Worm (Caenorhabditis elegans) whole organism, L1 larva: ENCODE data around the gene nspg-7.2.

ENCODE experiments used
- C04F5.9 ChIP-seq: sonication (generic microtip); optimal IDR thresholded peaks from 2 replicates; lab custom pipeline; 2016; ENCODE audit warnings: missing genetic modification characterization, missing compliant biosample characterization
- aha-1 ChIP-seq: fragments of 150-350 bp; optimal IDR thresholded peaks from 2 replicates; lab custom pipeline; 2014; ENCODE audit warnings: missing biosample characterization, missing genetic modification characterization
- blmp-1 ChIP-seq: fragments of 150-350 bp; optimal IDR thresholded peaks from 2 replicates; lab custom pipeline; 2014; ENCODE audit warnings: missing biosample characterization, missing genetic modification characterization
- ceh-82 ChIP-seq, 3 experiments: fragments of 150-350 bp in 1 of 3; sonication (generic microtip) in 2 of 3; optimal IDR thresholded peaks; 2 replicates each; lab custom pipeline; 2014 to 2017; ENCODE audit warnings: missing biosample characterization in 3 of 3, missing genetic modification characterization in 3 of 3
- dpl-1 ChIP-seq, 3 experiments: fragments of 150-350 bp in 2 of 3; sonication (generic microtip) in 1 of 3; optimal IDR thresholded peaks; 2 replicates each; lab custom pipeline; 2014 to 2017; ENCODE audit warnings: missing biosample characterization in 3 of 3, missing genetic modification characterization in 3 of 3, missing genetic modification reagents in 3 of 3
- dsc-1 ChIP-seq: sonication (generic microtip); optimal IDR thresholded peaks from 2 replicates; lab custom pipeline; 2016; ENCODE audit warnings: mild to moderate bottlenecking, missing genetic modification characterization, missing compliant biosample characterization
- efl-1 ChIP-seq, 4 experiments: fragments of 150-350 bp; optimal IDR thresholded peaks in 3 of 4; peaks in 1 of 4; 1 replicate in 1 of 4; 2 replicates in 3 of 4; lab custom pipeline; 2014; ENCODE audit warnings: missing biosample characterization in 2 of 4, missing genetic modification characterization in 2 of 4, missing genetic modification reagents in 2 of 4
- egl-27 ChIP-seq, 2 experiments: fragments of 150-350 bp in 1 of 2; sonication (generic microtip); optimal IDR thresholded peaks; 3 replicates each; lab custom pipeline; 2017 to 2018; ENCODE audit warnings: missing biosample characterization in 2 of 2, missing genetic modification characterization in 2 of 2, missing genetic modification reagents in 2 of 2
- elt-3 ChIP-seq, 6 experiments: fragments of 150-350 bp in 1 of 6; sonication (generic microtip); optimal IDR thresholded peaks; 2 replicates each; lab custom pipeline; 2017 to 2018; ENCODE audit warnings: missing biosample characterization in 6 of 6, missing genetic modification characterization in 6 of 6, inconsistent platforms in 1 of 6
- fkh-10 ChIP-seq: sonication (generic microtip); optimal IDR thresholded peaks from 2 replicates; lab custom pipeline; 2017; ENCODE audit warnings: missing biosample characterization, missing genetic modification reagents, missing genetic modification characterization
- fkh-4 ChIP-seq: sonication (generic microtip); optimal IDR thresholded peaks from 2 replicates; lab custom pipeline; 2016; ENCODE audit warnings: missing compliant biosample characterization, missing genetic modification characterization, borderline replicate concordance
- fkh-8 ChIP-seq: sonication (generic microtip); optimal IDR thresholded peaks from 2 replicates; lab custom pipeline; 2016; ENCODE audit warnings: mild to moderate bottlenecking, missing genetic modification characterization, missing compliant biosample characterization
- grh-1 ChIP-seq: fragments of 200-800 bp; sonication (Bioruptor generic); IDR thresholded peaks from 2 replicates; pipeline ENCODE4 v1.3.6; 2022; ENCODE audit warnings: missing genetic modification reagents, missing genetic modification characterization, missing compliant biosample characterization
- isw-1 ChIP-seq: fragments of 200-800 bp; sonication (Bioruptor generic); IDR thresholded peaks from 2 replicates; pipeline ENCODE4 v1.3.6; 2022; ENCODE audit warnings: missing genetic modification characterization, missing compliant biosample characterization
- lin-13 ChIP-seq: fragments of 150-350 bp; optimal IDR thresholded peaks from 2 replicates; lab custom pipeline; 2014; ENCODE audit warnings: missing biosample characterization, missing genetic modification reagents, missing genetic modification characterization
- lin-14 ChIP-seq: fragments of 200-800 bp; sonication (Bioruptor generic); optimal IDR thresholded peaks from 2 replicates; lab custom pipeline; 2018; ENCODE audit warnings: mild to moderate bottlenecking, missing genetic modification characterization, moderate library complexity, missing compliant biosample characterization
- lin-35 ChIP-seq, 2 experiments: fragments of 150-350 bp; optimal IDR thresholded peaks; 2 replicates each; lab custom pipeline; 2014; ENCODE audit warnings: missing biosample characterization in 2 of 2, missing genetic modification characterization in 2 of 2, missing genetic modification reagents in 2 of 2
- lsy-2 ChIP-seq, 2 experiments: fragments of 150-350 bp; optimal IDR thresholded peaks; 2 replicates each; lab custom pipeline; 2014; ENCODE audit warnings: missing biosample characterization in 2 of 2, missing genetic modification characterization in 2 of 2
- mep-1 ChIP-seq: fragments of 150-350 bp; optimal IDR thresholded peaks from 2 replicates; lab custom pipeline; 2014; ENCODE audit warnings: missing biosample characterization, missing genetic modification characterization
- nhr-19 ChIP-seq: fragments of 200-800 bp; sonication (Bioruptor generic); conservative IDR thresholded peaks from 2 replicates; pipeline ENCODE4 v1.3.6; 2022; ENCODE audit warnings: missing genetic modification characterization, missing compliant biosample characterization
- nhr-237 ChIP-seq: fragments of 150-350 bp; optimal IDR thresholded peaks from 2 replicates; lab custom pipeline; 2014; ENCODE audit warnings: missing biosample characterization, missing genetic modification characterization
- nhr-47 ChIP-seq: sonication (generic microtip); optimal IDR thresholded peaks from 2 replicates; lab custom pipeline; 2016; ENCODE audit warnings: mild to moderate bottlenecking, missing genetic modification characterization, moderate library complexity, missing compliant biosample characterization
- nhr-71 ChIP-seq: sonication (generic microtip); optimal IDR thresholded peaks from 2 replicates; lab custom pipeline; 2016; ENCODE audit warnings: mild to moderate bottlenecking, missing genetic modification characterization, moderate library complexity, missing compliant biosample characterization
- nhr-84 ChIP-seq: sonication (generic microtip); optimal IDR thresholded peaks from 2 replicates; lab custom pipeline; 2017; ENCODE audit warnings: missing biosample characterization, missing genetic modification characterization
- pag-3 ChIP-seq: sonication (generic microtip); optimal IDR thresholded peaks from 2 replicates; lab custom pipeline; 2017; ENCODE audit warnings: missing genetic modification characterization, mild to moderate bottlenecking, missing compliant biosample characterization, antibody characterized with exemption, borderline replicate concordance; ENCODE audit not compliant: insufficient read depth
- snu-23 ChIP-seq: sonication (generic microtip); optimal IDR thresholded peaks from 2 replicates; lab custom pipeline; 2016; ENCODE audit warnings: missing genetic modification characterization, missing compliant biosample characterization
- sox-4 ChIP-seq: sonication (generic microtip); optimal IDR thresholded peaks from 2 replicates; lab custom pipeline; 2016; ENCODE audit warnings: missing genetic modification characterization, missing compliant biosample characterization
- swsn-7 ChIP-seq: sonication (generic microtip); optimal IDR thresholded peaks from 2 replicates; lab custom pipeline; 2016; ENCODE audit warnings: missing genetic modification characterization, missing compliant biosample characterization
- tbx-2 ChIP-seq: sonication (generic microtip); optimal IDR thresholded peaks from 2 replicates; lab custom pipeline; 2016; ENCODE audit warnings: missing genetic modification characterization, missing compliant biosample characterization
- unc-130 ChIP-seq: fragments of 150-350 bp; optimal IDR thresholded peaks from 2 replicates; lab custom pipeline; 2017; ENCODE audit warnings: missing biosample characterization, missing genetic modification characterization, inconsistent platforms
- unc-86 ChIP-seq: sonication (generic microtip); optimal IDR thresholded peaks from 2 replicates; lab custom pipeline; 2016; ENCODE audit warnings: missing genetic modification characterization, missing compliant biosample characterization
- unc-98 ChIP-seq: fragments of 200-800 bp; sonication (Bioruptor generic); IDR thresholded peaks from 2 replicates; pipeline ENCODE4 v1.3.6; 2022; ENCODE audit warnings: missing genetic modification characterization, missing compliant biosample characterization

nspg-7.2 gene

ce11 chrIII:3220287-3220686 is 37.9 kb downstream of the nspg-7.2 start:
- no peak for TF ChIP-seq C04F5.9
- peak; percentile 16 for TF ChIP-seq lin-13 (GFP tag; lab: Kevin White, UChicago)
- peak; percentile 83 for TF ChIP-seq unc-86 (tag; lab: Kevin White, UChicago)
- TF ChIP-seq efl-1 (optimal IDR thresholded peaks at IDR 0.05; lab: Kevin White, UChicago) = peak; percentile 37 to 44
- no peak for TF ChIP-seq efl-1 (GFP tag; optimal IDR thresholded peaks at IDR 0.05 in 1 of 2; lab: Kevin White, UChicago)
- TF ChIP-seq unc-130 (tag; lab: Kevin White, UChicago) = no peak
- TF ChIP-seq dpl-1 (GFP tag; optimal IDR thresholded peaks at IDR 0.05; lab: Kevin White, UChicago) = peak in 1 of 3 experiments; percentile 15
- no peak for TF ChIP-seq pag-3
- peak; percentile 68 for TF ChIP-seq fkh-8 (tag; lab: Kevin White, UChicago)
- TF ChIP-seq fkh-10 (GFP tag; lab: Kevin White, UChicago) = peak; percentile 5
- TF ChIP-seq nhr-237 (tag; lab: Kevin White, UChicago) = no peak
- TF ChIP-seq dsc-1 (tag; lab: Kevin White, UChicago) = peak; percentile 1
- TF ChIP-seq snu-23 (GFP tag; lab: Kevin White, UChicago) = peak; percentile 33
- no peak for TF ChIP-seq nhr-19 (GFP tag; lab: Robert Waterston, UW)
- TF ChIP-seq swsn-7 (tag; lab: Kevin White, UChicago) = peak; percentile 50
- no peak for TF ChIP-seq nhr-84 (tag; lab: Kevin White, UChicago)
- TF ChIP-seq nhr-71 (tag; lab: Kevin White, UChicago) = peak; percentile 59
- peak; percentile 29 to 51 for TF ChIP-seq lsy-2 (tag; optimal IDR thresholded peaks at IDR 0.05; lab: Kevin White, UChicago)
- TF ChIP-seq lin-35 (GFP tag; optimal IDR thresholded peaks at IDR 0.05; lab: Kevin White, UChicago) = no peak
- TF ChIP-seq unc-98 (GFP tag; lab: Robert Waterston, UW) = no peak
- no peak for TF ChIP-seq aha-1
- 0 out of 2 replicates have a peak, but pooled peaks have one; percentile 19 for TF ChIP-seq isw-1 (GFP tag; lab: Robert Waterston, UW)
- no peak for TF ChIP-seq sox-4
- TF ChIP-seq blmp-1 (tag; lab: Kevin White, UChicago) = no peak
- TF ChIP-seq ceh-82 (tag; optimal IDR thresholded peaks at IDR 0.05; lab: Kevin White, UChicago) = peak in 2 of 3 experiments; percentile 13 to 49
- TF ChIP-seq fkh-4 (tag; lab: Kevin White, UChicago) = no peak
- TF ChIP-seq mep-1 (tag; lab: Kevin White, UChicago) = peak; percentile 29
- TF ChIP-seq nhr-47 (tag; lab: Kevin White, UChicago) = peak; percentile 59
- TF ChIP-seq tbx-2 = peak; percentile 49
- peak; percentile 89 for TF ChIP-seq lin-14 (GFP tag; lab: Kevin White, UChicago)

DNA sequence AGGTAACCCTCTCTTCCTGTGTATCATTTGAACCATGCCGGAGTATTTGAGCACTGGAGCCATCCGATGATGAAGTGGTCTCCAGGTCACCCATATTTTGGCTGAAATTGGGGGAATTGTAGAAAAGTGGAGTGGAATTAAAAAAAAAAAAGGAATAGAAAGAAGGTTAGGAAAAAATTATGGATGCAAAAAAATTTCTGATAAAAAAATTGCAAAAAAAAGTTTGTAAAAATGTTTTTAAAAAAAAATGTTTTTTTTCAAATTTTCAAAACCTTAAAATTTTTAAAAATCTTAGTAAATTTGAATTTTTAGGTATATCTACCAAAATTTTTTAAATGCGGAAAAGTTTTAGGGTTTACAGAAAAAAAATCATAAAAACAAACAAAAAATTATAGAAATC is 39.2 kb downstream of the nspg-7.2 start, which contains the start of gene frm-8:
Gene frm-8 (minus strand): TSS at position 101 of the 400 bp plus-strand sequence.
- no peak for TF ChIP-seq swsn-7 (tag; lab: Kevin White, UChicago)
- TF ChIP-seq elt-3 (tag; optimal IDR thresholded peaks at IDR 0.05; lab: Kevin White, UChicago) = no peak
- no peak for TF ChIP-seq nhr-19 (GFP tag; lab: Robert Waterston, UW)
- TF ChIP-seq egl-27 (tag; optimal IDR thresholded peaks at IDR 0.05; lab: Kevin White, UChicago) = no peak
- TF ChIP-seq fkh-8 (tag; lab: Kevin White, UChicago) = no peak
- no peak for TF ChIP-seq grh-1 (GFP tag; lab: Robert Waterston, UW)
